Fruit fly (Drosophila melanogaster): Measurements from ENCODE around the gene CG14229.
A peak's percentile ranks its signal among the peaks of the same experiment; 100 is the strongest.

The CG14229 gene

DNA sequence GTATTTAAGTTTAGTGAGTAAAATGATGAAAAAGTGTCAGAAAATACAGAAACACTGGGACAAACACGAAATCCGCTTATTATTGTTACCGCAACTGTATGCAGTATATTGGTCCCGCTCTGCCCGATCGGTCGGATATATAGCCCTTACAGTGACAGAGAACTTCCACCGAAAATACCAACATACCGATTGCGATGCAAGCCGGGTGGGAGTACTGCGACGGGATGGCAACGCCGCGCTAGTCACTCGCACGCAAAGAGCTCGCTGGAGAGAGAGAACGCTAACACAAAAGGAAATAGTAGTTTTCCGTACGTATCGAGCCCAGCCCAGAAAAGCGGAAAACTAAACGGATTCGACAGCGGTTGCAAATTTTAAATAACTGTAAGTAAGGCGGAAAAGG is 1.8 kb upstream of the CG14229 start, which contains the start of gene Cdc42:
TSS of gene Cdc42 (plus strand) at position 247 of the 400 bp plus-strand sequence.
- no peak for TF ChIP-seq svp (GFP tag)
- no peak for TF ChIP-seq vri (GFP tag; optimal IDR thresholded peaks at IDR 0.05)
- TF ChIP-seq ss (GFP tag; optimal IDR thresholded peaks at IDR 0.05), result no peak
- no peak for TF ChIP-seq CG10631 (GFP tag; optimal IDR thresholded peaks at IDR 0.05)
- no peak for TF ChIP-seq salr (GFP tag; optimal IDR thresholded peaks at IDR 0.05)
- 0 out of 3 replicates have a peak, but pooled peaks have one; percentile 32 for TF ChIP-seq CG6163 (GFP tag; IDR thresholded peaks at IDR 0.05)
- TF ChIP-seq CG6792 (GFP tag; optimal IDR thresholded peaks at IDR 0.05), result no peak
- TF ChIP-seq CG16779 (tag; optimal IDR thresholded peaks at IDR 0.05), result no peak
- peak; percentile 35 for TF ChIP-seq CG1621 (tag; optimal IDR thresholded peaks at IDR 0.05)
- no peak for TF ChIP-seq CG3919 (GFP tag; optimal IDR thresholded peaks at IDR 0.05)

DNA sequence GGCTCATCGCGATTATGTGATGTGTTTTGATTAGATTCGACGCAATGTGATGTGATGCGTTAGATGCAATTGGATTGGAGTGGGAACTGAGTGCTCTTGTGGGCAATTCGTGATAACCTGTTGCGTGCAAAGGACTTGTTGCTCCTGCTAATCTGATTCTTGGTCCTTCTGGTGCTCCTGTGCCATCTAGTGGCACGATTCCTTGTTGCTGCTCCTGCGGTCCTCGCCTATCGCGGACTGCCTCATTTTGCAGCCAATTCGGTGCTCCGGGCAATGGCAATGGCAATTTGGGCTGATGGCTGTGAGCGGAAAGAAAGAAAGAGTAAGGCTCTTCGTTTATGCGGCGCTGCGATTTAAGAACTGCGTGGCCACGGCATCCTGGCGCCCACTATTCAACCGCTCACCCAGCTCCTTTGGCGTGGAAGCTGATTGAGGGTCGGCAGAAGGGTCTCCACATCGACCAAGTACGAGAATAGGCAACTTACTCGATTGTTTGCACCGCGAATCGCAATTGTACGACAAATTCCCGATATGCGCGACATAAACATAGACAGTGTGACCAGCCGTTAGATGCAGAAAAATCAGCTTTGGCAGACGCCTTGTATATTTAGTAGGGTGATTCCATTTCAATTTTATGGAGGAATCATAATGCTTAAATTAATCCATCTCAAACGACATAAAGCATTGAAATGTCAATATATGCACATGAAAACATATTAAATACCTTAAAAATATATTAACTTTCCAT is 1.9 kb downstream of the CG14229 start, which contains the start of gene Mer:
TSS of gene Mer (minus strand) at position 550 of the 748 bp plus-strand sequence.
- TF ChIP-seq salr (GFP tag; optimal IDR thresholded peaks at IDR 0.05) (peak in 1 of 2 experiments; percentile 72), Hr4 (GFP tag; optimal IDR thresholded peaks at IDR 0.05) (peak; percentile 86), Eip93F (GFP tag; optimal IDR thresholded peaks at IDR 0.05) (peak; percentile 62), ss (GFP tag; optimal IDR thresholded peaks at IDR 0.05) (peak; percentile 81 to 85), achi (GFP tag; optimal IDR thresholded peaks at IDR 0.05) (peak; percentile 83), fd59A (GFP tag; optimal IDR thresholded peaks at IDR 0.05) (peak; percentile 70), CG3032 (tag; optimal IDR thresholded peaks at IDR 0.05) (peak; percentile 82), net (GFP tag; optimal IDR thresholded peaks at IDR 0.05) (peak; percentile 91), topi (GFP tag; optimal IDR thresholded peaks at IDR 0.05) (peak; percentile 90), eg (GFP tag; IDR thresholded peaks at IDR 0.05) (peak; percentile 92), CG6163 (GFP tag; IDR thresholded peaks at IDR 0.05) (peak; percentile 91), fd85E (GFP tag; optimal IDR thresholded peaks at IDR 0.05) (peak; percentile 51), CG6792 (GFP tag; optimal IDR thresholded peaks at IDR 0.05) (peak; percentile 87), Sox102F (GFP tag; optimal IDR thresholded peaks at IDR 0.05) (peak; percentile 81), CG3919 (GFP tag; optimal IDR thresholded peaks at IDR 0.05) (peak; percentile 87), CG8632 (GFP tag; optimal IDR thresholded peaks at IDR 0.05) (peak; percentile 80), CG11294 (GFP tag; IDR thresholded peaks at IDR 0.05) (peak; percentile 72), dsx (GFP tag; optimal IDR thresholded peaks at IDR 0.05; ENCODE audit: poor library complexity, severe bottlenecking) (peak; percentile 78), Ets96B (tag; optimal IDR thresholded peaks at IDR 0.05) (peak; percentile 82), lz (GFP tag; optimal IDR thresholded peaks at IDR 0.05) (peak; percentile 92), CG1621 (tag; optimal IDR thresholded peaks at IDR 0.05) (peak; percentile 84), Hr38 (GFP tag; optimal IDR thresholded peaks at IDR 0.05) (no peak), Sox14 (GFP tag; optimal IDR thresholded peaks at IDR 0.05) (peak; percentile 88), svp (GFP tag) (no peak), Smox (GFP tag; optimal IDR thresholded peaks at IDR 0.05) (peak; percentile 80), spab (GFP tag; optimal IDR thresholded peaks at IDR 0.05) (peak; percentile 65), dac (GFP tag; optimal IDR thresholded peaks at IDR 0.05) (peak; percentile 79), esn (GFP tag; optimal IDR thresholded peaks at IDR 0.05) (peak; percentile 88), CG6276 (GFP tag; optimal IDR thresholded peaks at IDR 0.05) (no peak), CG32006 (GFP tag; optimal IDR thresholded peaks at IDR 0.05) (peak; percentile 89), CG6854 (GFP tag; optimal IDR thresholded peaks at IDR 0.05) (peak; percentile 83), CG31627 (GFP tag; optimal IDR thresholded peaks at IDR 0.05) (peak; percentile 88), fkh (GFP tag; optimal IDR thresholded peaks at IDR 0.05) (no peak), Eip75B (GFP tag; optimal IDR thresholded peaks at IDR 0.05) (peak; percentile 83), Eip78C (GFP tag) (peak; percentile 94), Sox15 (GFP tag; optimal IDR thresholded peaks at IDR 0.05) (peak; percentile 73), CG10631 (GFP tag; optimal IDR thresholded peaks at IDR 0.05) (peak; percentile 66), CG8319 (GFP tag; optimal IDR thresholded peaks at IDR 0.05) (peak; percentile 69), pdm3 (GFP tag; optimal IDR thresholded peaks at IDR 0.05) (peak; percentile 23), Gug (GFP tag; IDR thresholded peaks at IDR 0.05) (peak; percentile 80), CG11762 (GFP tag; optimal IDR thresholded peaks at IDR 0.05; ENCODE audit: insufficient read depth) (peak; percentile 59), CG11902 (GFP tag; optimal IDR thresholded peaks at IDR 0.05) (peak; percentile 62), cyc (GFP tag; optimal IDR thresholded peaks at IDR 0.05) (peak; percentile 83), CG9139 (GFP tag; optimal IDR thresholded peaks at IDR 0.05) (no peak), Met (GFP tag; optimal IDR thresholded peaks at IDR 0.05) (peak; percentile 18)
